Worm (Caenorhabditis elegans): Measurements from ENCODE around the gene sri-63.
"Not testable (repeated sequence)": the region's sequence is repeated elsewhere in the genome, so short reads cannot be mapped to it uniquely, and the experiment has no call there.

DNA sequence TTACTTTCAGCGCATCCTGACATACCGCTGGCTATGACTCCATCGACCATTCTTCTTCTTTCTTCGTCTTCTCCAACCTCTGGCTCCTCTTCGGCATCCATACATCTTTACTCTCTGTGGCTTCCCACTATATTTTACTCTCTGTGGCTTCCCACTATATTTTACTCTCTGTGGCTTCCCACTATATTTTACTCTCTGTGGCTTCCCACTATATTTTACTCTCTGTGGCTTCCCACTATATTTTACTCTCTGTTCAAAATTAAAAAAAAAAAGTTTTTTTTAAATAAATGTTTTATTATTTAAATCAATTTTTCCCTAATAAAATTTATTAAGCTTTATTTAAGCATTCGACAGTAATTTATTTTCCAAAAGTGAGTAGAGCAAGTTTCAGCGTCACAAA is 3.4 kb downstream of the sri-63 start, which contains the start of gene F39E9.14:
- not testable (repeated sequence) for TF ChIP-seq fos-1 (tag; optimal IDR thresholded peaks at IDR 0.05); lin-15B (tag; optimal IDR thresholded peaks at IDR 0.05); unc-98 (GFP tag; IDR thresholded peaks at IDR 0.05); pag-3 (tag; optimal IDR thresholded peaks at IDR 0.05; ENCODE audit: borderline replicate concordance, insufficient read depth); nhr-76 (tag; optimal IDR thresholded peaks at IDR 0.05); snpc-4 (tag; optimal IDR thresholded peaks at IDR 0.05); dpl-1 (GFP tag; optimal IDR thresholded peaks at IDR 0.05); skn-1 (tag; optimal IDR thresholded peaks at IDR 0.05); rnt-1 (tag; optimal IDR thresholded peaks at IDR 0.05); lin-39 (tag; optimal IDR thresholded peaks at IDR 0.05); aly-2 (tag; optimal IDR thresholded peaks at IDR 0.05); mep-1 (tag; optimal IDR thresholded peaks at IDR 0.05); pqm-1 (tag; optimal IDR thresholded peaks at IDR 0.05)

Data from whole organism, L1 larva.